Fruit fly (Drosophila melanogaster) whole organism, embryonic: ENCODE data around the gene TwdlC.
A peak's percentile ranks its signal among the peaks of the same experiment; 100 is the strongest.

ENCODE experiments used
- ATbp ChIP-seq: fragments of 200-800 bp; sonication (Bioruptor generic); optimal IDR thresholded peaks from 2 replicates; lab custom pipeline; 2017; ENCODE audit warnings: missing biosample characterization, mild to moderate bottlenecking, missing genetic modification characterization, missing genetic modification reagents
- Ada2b ChIP-seq: fragments of 200-800 bp; sonication (Bioruptor generic); IDR thresholded peaks from 2 replicates; pipeline ENCODE4 v1.3.6; 2022; ENCODE audit warnings: missing biosample characterization, missing genetic modification characterization
- B-H1 ChIP-seq: fragments of 200-800 bp; sonication (Bioruptor generic); IDR thresholded peaks from 3 replicates; pipeline ENCODE4 v1.3.6; 2022; ENCODE audit warnings: missing biosample characterization, missing genetic modification characterization
- CG12769 ChIP-seq: fragments of 200-800 bp; sonication (Bioruptor generic); optimal IDR thresholded peaks from 2 replicates; lab custom pipeline; 2019; ENCODE audit warnings: missing biosample characterization, mild to moderate bottlenecking, missing genetic modification characterization, moderate library complexity
- CG13296 ChIP-seq: fragments of 200-800 bp; sonication (Bioruptor generic); optimal IDR thresholded peaks from 3 replicates; lab custom pipeline; 2018; ENCODE audit warnings: missing biosample characterization, mild to moderate bottlenecking, missing genetic modification characterization
- CG13894 ChIP-seq: fragments of 200-800 bp; sonication (Bioruptor generic); optimal IDR thresholded peaks from 3 replicates; lab custom pipeline; 2018; ENCODE audit warnings: missing biosample characterization, mild to moderate bottlenecking, missing genetic modification characterization, moderate library complexity
- CG15696 ChIP-seq: fragments of 200-800 bp; sonication (Bioruptor generic); optimal IDR thresholded peaks from 2 replicates; lab custom pipeline; 2019; ENCODE audit warnings: missing biosample characterization, mild to moderate bottlenecking, missing genetic modification characterization, moderate library complexity
- CG17829 ChIP-seq: fragments of 200-800 bp; optimal IDR thresholded peaks from 2 replicates; lab custom pipeline; 2019; ENCODE audit warnings: missing biosample characterization, mild to moderate bottlenecking, missing genetic modification characterization, moderate library complexity
- CG18764 ChIP-seq: fragments of 200-800 bp; sonication (Bioruptor generic); optimal IDR thresholded peaks from 3 replicates; lab custom pipeline; 2016; ENCODE audit warnings: missing biosample characterization, missing genetic modification characterization
- CG2120 ChIP-seq: fragments of 200-800 bp; sonication (Bioruptor generic); optimal IDR thresholded peaks from 3 replicates; lab custom pipeline; 2016; ENCODE audit warnings: missing biosample characterization, missing genetic modification characterization
- CG2712 ChIP-seq: fragments of 200-800 bp; optimal IDR thresholded peaks from 3 replicates; lab custom pipeline; 2019; ENCODE audit warnings: missing biosample characterization, mild to moderate bottlenecking, missing genetic modification characterization, moderate library complexity
- CG30431 ChIP-seq: fragments of 200-800 bp; sonication (Bioruptor generic); optimal IDR thresholded peaks from 2 replicates; lab custom pipeline; 2017; ENCODE audit warnings: missing biosample characterization, missing genetic modification characterization
- CG4424 ChIP-seq: fragments of 200-800 bp; sonication (Bioruptor generic); optimal IDR thresholded peaks from 3 replicates; lab custom pipeline; 2016; ENCODE audit warnings: missing biosample characterization, missing genetic modification characterization
- CG5953 ChIP-seq: fragments of 200-800 bp; sonication (Bioruptor generic); IDR thresholded peaks from 2 replicates; pipeline ENCODE4 v1.3.6; 2022; ENCODE audit warnings: missing biosample characterization, missing genetic modification characterization
- CG8089 ChIP-seq: fragments of 200-800 bp; sonication (Bioruptor generic); optimal IDR thresholded peaks from 3 replicates; lab custom pipeline; 2016; ENCODE audit warnings: missing biosample characterization, missing genetic modification characterization
- CG9215 ChIP-seq: fragments of 200-800 bp; sonication (Bioruptor generic); IDR thresholded peaks from 2 replicates; pipeline ENCODE4 v1.3.6; 2022; ENCODE audit warnings: missing biosample characterization, missing genetic modification characterization
- CG9932 ChIP-seq: fragments of 200-800 bp; sonication (Bioruptor generic); IDR thresholded peaks from 2 replicates; pipeline ENCODE4 v1.3.6; 2022; ENCODE audit warnings: missing biosample characterization, missing genetic modification characterization
- CoRest ChIP-seq: fragments of 200-800 bp; sonication (Bioruptor generic); optimal IDR thresholded peaks from 3 replicates; lab custom pipeline; 2018; ENCODE audit warnings: missing biosample characterization, mild to moderate bottlenecking, missing genetic modification characterization, moderate library complexity
- Eip74EF ChIP-seq, 2 experiments: fragments of 200-800 bp in 1 of 2; fragments of >200 bp in 1 of 2; sonication (Bioruptor generic) in 1 of 2; optimal IDR thresholded peaks; 2 replicates each; lab custom pipeline; 2017 to 2019; ENCODE audit warnings: missing biosample characterization in 2 of 2, missing genetic modification characterization in 2 of 2, mild to moderate bottlenecking in 1 of 2, moderate library complexity in 1 of 2
- Ets65A ChIP-seq: fragments of 200-800 bp; sonication (Bioruptor generic); peaks from one replicate; lab custom pipeline; 2016; ENCODE audit warnings: missing biosample characterization, missing genetic modification characterization
- HHEX ChIP-seq: fragments of 200-800 bp; sonication (Bioruptor generic); optimal IDR thresholded peaks from 3 replicates; lab custom pipeline; 2017; ENCODE audit warnings: missing biosample characterization, mild to moderate bottlenecking, missing genetic modification characterization, missing genetic modification reagents
- Jarid2 ChIP-seq: fragments of 200-800 bp; sonication (Bioruptor generic); optimal IDR thresholded peaks from 3 replicates; lab custom pipeline; 2017; ENCODE audit warnings: mild to moderate bottlenecking, missing biosample characterization, missing genetic modification reagents, missing genetic modification characterization
- MBD-R2 ChIP-seq: fragments of 200-800 bp; sonication (Bioruptor generic); IDR thresholded peaks from 2 replicates; pipeline ENCODE4 v1.3.6; 2022; ENCODE audit warnings: missing biosample characterization, missing genetic modification characterization
- Mes4 ChIP-seq: fragments of 200-800 bp; sonication (Bioruptor generic); optimal IDR thresholded peaks from 2 replicates; lab custom pipeline; 2016; ENCODE audit warnings: missing biosample characterization, missing genetic modification characterization
- Mrtf ChIP-seq: fragments of 200-800 bp; sonication (Bioruptor generic); IDR thresholded peaks from 3 replicates; pipeline ENCODE4 v1.3.6; 2022; ENCODE audit warnings: missing biosample characterization, missing genetic modification characterization
- Neu2 ChIP-seq: fragments of 200-800 bp; sonication (Bioruptor generic); optimal IDR thresholded peaks from 3 replicates; lab custom pipeline; 2016; ENCODE audit warnings: missing biosample characterization, missing genetic modification characterization, borderline replicate concordance
- Spps ChIP-seq: fragments of 200-800 bp; sonication (Bioruptor generic); optimal IDR thresholded peaks from 2 replicates; lab custom pipeline; 2018; ENCODE audit warnings: missing biosample characterization, mild to moderate bottlenecking, missing genetic modification characterization
- Ssrp ChIP-seq: fragments of 200-800 bp; sonication (Bioruptor generic); optimal IDR thresholded peaks from 2 replicates; lab custom pipeline; 2018; ENCODE audit warnings: missing biosample characterization, mild to moderate bottlenecking, missing genetic modification characterization, moderate library complexity
- TFAM ChIP-seq: fragments of 200-800 bp; sonication (Bioruptor generic); optimal IDR thresholded peaks from 2 replicates; lab custom pipeline; 2017; ENCODE audit warnings: missing biosample characterization, missing genetic modification characterization, inconsistent platforms
- ac ChIP-seq: fragments of 200-800 bp; sonication (Bioruptor generic); optimal IDR thresholded peaks from 3 replicates; lab custom pipeline; 2017; ENCODE audit warnings: missing biosample characterization, mild to moderate bottlenecking, missing genetic modification characterization
- ara ChIP-seq: fragments of 200-800 bp; sonication (Bioruptor generic); IDR thresholded peaks from 2 replicates; pipeline ENCODE4 v1.3.6; 2022; ENCODE audit warnings: missing biosample characterization, missing genetic modification characterization
- chif ChIP-seq, 2 experiments: fragments of 200-800 bp; sonication (Bioruptor generic); optimal IDR thresholded peaks; 3 replicates each; lab custom pipeline; 2016; ENCODE audit warnings: missing biosample characterization in 2 of 2, missing genetic modification characterization in 2 of 2
- ems ChIP-seq: fragments of 200-800 bp; sonication (Bioruptor generic); optimal IDR thresholded peaks from 3 replicates; lab custom pipeline; 2016; ENCODE audit warnings: missing biosample characterization, missing genetic modification characterization
- esg ChIP-seq: fragments of 200-800 bp; sonication (Bioruptor generic); conservative IDR thresholded peaks from 2 replicates; pipeline ENCODE4 v1.3.6; 2022; ENCODE audit warnings: missing biosample characterization, missing genetic modification characterization
- fd102C ChIP-seq: fragments of 200-800 bp; sonication (Bioruptor generic); optimal IDR thresholded peaks from 2 replicates; lab custom pipeline; 2018; ENCODE audit warnings: missing biosample characterization, mild to moderate bottlenecking, missing genetic modification characterization, moderate library complexity
- hb ChIP-seq: fragments of 200-800 bp; sonication (Bioruptor generic); IDR thresholded peaks from 3 replicates; pipeline ENCODE4 v1.3.6; 2022; ENCODE audit warnings: missing biosample characterization, missing genetic modification characterization; ENCODE audit not compliant: partially characterized antibody
- mld ChIP-seq: fragments of 200-800 bp; sonication (Bioruptor generic); IDR thresholded peaks from 3 replicates; pipeline ENCODE4 v1.3.6; 2022; ENCODE audit warnings: missing biosample characterization, missing genetic modification characterization; ENCODE audit not compliant: partially characterized antibody
- pan ChIP-seq, 4 experiments: fragments of >200 bp in 3 of 4; fragments of 200-800 bp in 1 of 4; sonication (Bioruptor generic) in 1 of 4; optimal IDR thresholded peaks in 3 of 4; IDR thresholded peaks in 1 of 4; 2 replicates each; pipeline versions ENCODE4 v1.3.6 to Lab custom; 2017 to 2022; ENCODE audit warnings: missing biosample characterization in 2 of 4, missing genetic modification characterization in 2 of 4, mixed read lengths in 1 of 4
- pita ChIP-seq: fragments of 200-800 bp; sonication (Bioruptor generic); optimal IDR thresholded peaks from 2 replicates; lab custom pipeline; 2017; ENCODE audit warnings: missing biosample characterization, mild to moderate bottlenecking, missing genetic modification characterization
- ranshi ChIP-seq: fragments of 200-800 bp; sonication (Bioruptor generic); IDR thresholded peaks from 2 replicates; pipeline ENCODE4 v1.3.6; 2022; ENCODE audit warnings: missing biosample characterization, missing genetic modification characterization
- row ChIP-seq: fragments of 200-800 bp; sonication (Bioruptor generic); IDR thresholded peaks from 3 replicates; pipeline ENCODE4 v1.3.6; 2022; ENCODE audit warnings: missing biosample characterization, missing genetic modification characterization
- seq ChIP-seq: fragments of 200-800 bp; sonication (Bioruptor generic); IDR thresholded peaks from 2 replicates; pipeline ENCODE4 v1.3.6; 2022; ENCODE audit warnings: missing biosample characterization, missing genetic modification characterization
- slp2 ChIP-seq: fragments of 200-800 bp; sonication (Bioruptor generic); optimal IDR thresholded peaks from 2 replicates; lab custom pipeline; 2016; ENCODE audit warnings: missing biosample characterization, missing genetic modification characterization
- so ChIP-seq: fragments of 200-800 bp; sonication (Bioruptor generic); IDR thresholded peaks from 3 replicates; pipeline ENCODE4 v1.3.6; 2022; ENCODE audit warnings: missing biosample characterization, missing genetic modification characterization
- sr ChIP-seq: fragments of 200-800 bp; sonication (Bioruptor generic); IDR thresholded peaks from 3 replicates; pipeline ENCODE4 v1.3.6; 2022; ENCODE audit warnings: missing biosample characterization, missing genetic modification characterization
- tio ChIP-seq: fragments of 200-800 bp; sonication (Bioruptor generic); optimal IDR thresholded peaks from 2 replicates; lab custom pipeline; 2017; ENCODE audit warnings: missing biosample characterization, missing genetic modification characterization, inconsistent platforms
- ttk ChIP-seq: fragments of 200-800 bp; sonication (Bioruptor generic); IDR thresholded peaks from 2 replicates; pipeline ENCODE4 v2.1.2; 2022; ENCODE audit warnings: missing biosample characterization, missing genetic modification characterization
- unpg ChIP-seq: fragments of 200-800 bp; sonication (Bioruptor generic); optimal IDR thresholded peaks from 3 replicates; lab custom pipeline; 2018; ENCODE audit warnings: missing biosample characterization, mild to moderate bottlenecking, missing genetic modification characterization, moderate library complexity
- vvl ChIP-seq: fragments of 200-800 bp; sonication (Bioruptor generic); IDR thresholded peaks from 2 replicates; pipeline ENCODE4 v1.3.6; 2022; ENCODE audit warnings: missing biosample characterization, missing genetic modification characterization

Gene TwdlC

dm6 chr3R:26967587-26968312 lies 26.9 kb upstream of the TwdlC start (continued):
- peak; percentile 48 for TF ChIP-seq Ssrp
- TF ChIP-seq CG15696 (tag; lab: Kevin White, UChicago), result no peak
- TF ChIP-seq CG13894 (tag; lab: Kevin White, UChicago), result no peak
- no peak for TF ChIP-seq chif (GFP tag; optimal IDR thresholded peaks at IDR 0.05; lab: Kevin White, UChicago)
- TF ChIP-seq CG4424, result no peak
- TF ChIP-seq Ada2b (GFP tag; lab: Robert Waterston, UW), result peak; percentile 59; the same call in 1 of the 2 replicates
- TF ChIP-seq unpg (GFP tag; lab: Kevin White, UChicago), result peak; percentile 24
- no peak for TF ChIP-seq CG30431 (GFP tag; lab: Kevin White, UChicago)
- no peak for TF ChIP-seq ac
- TF ChIP-seq ems (GFP tag; lab: Kevin White, UChicago), result no peak
- no peak for TF ChIP-seq CG2120 (GFP tag; lab: Kevin White, UChicago)
- TF ChIP-seq Ets65A (GFP tag; lab: Kevin White, UChicago), result no peak
- peak; percentile 28 for TF ChIP-seq CG12769 (tag; lab: Kevin White, UChicago)
- peak; percentile 70 for TF ChIP-seq row (GFP tag; lab: Robert Waterston, UW)
- TF ChIP-seq CG8089 (GFP tag; lab: Kevin White, UChicago), result no peak
- peak; percentile 16 for TF ChIP-seq CG2712 (tag; lab: Kevin White, UChicago)
- no peak for TF ChIP-seq Neu2 (GFP tag; lab: Kevin White, UChicago)
- TF ChIP-seq Jarid2, result no peak
- no peak for TF ChIP-seq CG9215
- TF ChIP-seq CG13296 (GFP tag; lab: Kevin White, UChicago), result peak; percentile 32
- TF ChIP-seq CG18764 (GFP tag; lab: Kevin White, UChicago), result no peak
- TF ChIP-seq ttk (GFP tag; lab: Robert Waterston, UW), result 0 out of 2 replicates have a peak, but pooled peaks have one; percentile 30
- TF ChIP-seq CG5953, result no peak
- TF ChIP-seq ara (GFP tag; lab: Robert Waterston, UW), result peak; percentile 68
- peak; percentile 32; the same call in 1 of the 2 replicates for TF ChIP-seq ranshi
- no peak for TF ChIP-seq hb (GFP tag; lab: Robert Waterston, UW)
- no peak for TF ChIP-seq slp2
- TF ChIP-seq TFAM (GFP tag; lab: Kevin White, UChicago), result no peak
- TF ChIP-seq pan (optimal IDR thresholded peaks at IDR 0.05; lab: Kevin White, UChicago), result no peak
- TF ChIP-seq pan (GFP tag; optimal IDR thresholded peaks at IDR 0.05 in 1 of 2, IDR thresholded peaks at IDR 0.05 in 1 of 2), result peak in 1 of 2 experiments; percentile 24
- TF ChIP-seq seq, result 0 out of 2 replicates have a peak, but pooled peaks have one; percentile 25
- TF ChIP-seq CG17829 (tag; lab: Kevin White, UChicago), result no peak
- TF ChIP-seq ATbp, result no peak
- TF ChIP-seq mld (GFP tag; lab: Robert Waterston, UW), result no peak
- peak; percentile 30; the same call in 1 of the 2 replicates for TF ChIP-seq esg (GFP tag; lab: Robert Waterston, UW)
- TF ChIP-seq so (GFP tag; lab: Robert Waterston, UW), result 0 out of 3 replicates have a peak, but pooled peaks have one; percentile 20
- TF ChIP-seq vvl (GFP tag; lab: Robert Waterston, UW), result peak; percentile 67
- no peak for TF ChIP-seq Spps (tag; lab: Kevin White, UChicago)
- 0 out of 2 replicates have a peak, but pooled peaks have one; percentile 5 for TF ChIP-seq CG9932 (GFP tag; lab: Robert Waterston, UW)
- peak; percentile 37 for TF ChIP-seq B-H1 (GFP tag; lab: Robert Waterston, UW)
- TF ChIP-seq pita (GFP tag; lab: Kevin White, UChicago), result no peak
- TF ChIP-seq Mrtf, result no peak
- peak in 1 of 2 experiments; percentile 25 for TF ChIP-seq Eip74EF (GFP tag; optimal IDR thresholded peaks at IDR 0.05; lab: Kevin White, UChicago)
- peak; percentile 66 for TF ChIP-seq sr
- TF ChIP-seq fd102C (GFP tag; lab: Kevin White, UChicago), result no peak
- peak; percentile 32 for TF ChIP-seq CoRest
- TF ChIP-seq tio, result peak; percentile 5
- no peak for TF ChIP-seq HHEX (GFP tag; lab: Kevin White, UChicago)
- no peak for TF ChIP-seq Mes4 (GFP tag; lab: Kevin White, UChicago)
- no peak for TF ChIP-seq MBD-R2 (GFP tag; lab: Robert Waterston, UW)
